Worm (Caenorhabditis elegans) whole organism, L4/young adult: ENCODE data around the gene nhr-39.

ENCODE experiments used
- dao-5 ChIP-seq: sonication (generic microtip); optimal IDR thresholded peaks from 2 replicates; lab custom pipeline; 2016; ENCODE audit warnings: missing genotype, missing genetic modification characterization, moderate library complexity, missing compliant biosample characterization
- him-1 ChIP-seq: sonication (generic microtip); optimal IDR thresholded peaks from 2 replicates; lab custom pipeline; 2016; ENCODE audit warnings: missing genotype, missing genetic modification reagents, missing genetic modification characterization, missing compliant biosample characterization

DNA sequence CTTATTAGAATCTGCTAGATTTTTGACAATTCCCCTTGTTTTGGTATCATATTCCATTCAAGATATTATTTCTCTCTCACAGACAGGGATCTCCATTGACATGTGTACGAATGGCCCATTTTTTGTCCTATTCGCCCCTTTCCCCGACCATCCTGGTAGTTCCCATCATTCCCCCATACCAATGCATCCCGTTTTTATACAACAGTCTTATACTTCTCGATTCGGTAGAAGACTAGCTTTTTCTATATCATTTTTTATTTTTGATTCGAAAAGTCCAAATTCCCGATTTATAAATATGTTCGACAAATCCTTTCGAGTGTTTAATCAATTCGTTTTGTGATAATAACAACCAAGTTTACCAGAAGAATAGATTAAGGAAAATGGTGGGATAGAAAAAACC lies 23.8 kb downstream of the nhr-39 start:
- no peak for TF ChIP-seq him-1
- TF ChIP-seq dao-5, result peak; percentile 20
